Worm (Caenorhabditis elegans): Measurements from ENCODE around the gene gspd-1.

The gspd-1 gene

ce11 chrIV:11344288-11344687, 27.1 kb downstream of the gspd-1 start:
- TF ChIP-seq nhr-237 (tag; optimal IDR thresholded peaks at IDR 0.05) (no peak), elt-1 (tag; optimal IDR thresholded peaks at IDR 0.05) (no peak), unc-55 (GFP tag; optimal IDR thresholded peaks at IDR 0.05) (no peak), skn-1 (tag; optimal IDR thresholded peaks at IDR 0.05) (no peak), C34F6.9 (tag; optimal IDR thresholded peaks at IDR 0.05) (no peak), lsy-2 (tag; optimal IDR thresholded peaks at IDR 0.05) (no peak), zag-1 (tag; optimal IDR thresholded peaks at IDR 0.05) (no peak), ztf-4 (tag; optimal IDR thresholded peaks at IDR 0.05) (no peak), nhr-77 (tag; optimal IDR thresholded peaks at IDR 0.05) (no peak), nhr-25 (tag; optimal IDR thresholded peaks at IDR 0.05) (no peak), fos-1 (tag; optimal IDR thresholded peaks at IDR 0.05) (no peak), ztf-1 (GFP tag; conservative IDR thresholded peaks at IDR 0.05) (no peak), aly-2 (tag; optimal IDR thresholded peaks at IDR 0.05) (no peak), gmeb-1 (tag; optimal IDR thresholded peaks at IDR 0.05) (no peak), blmp-1 (tag; optimal IDR thresholded peaks at IDR 0.05; ENCODE audit: insufficient read depth) (no peak), egl-27 (tag; optimal IDR thresholded peaks at IDR 0.05) (no peak), Y55F3AM.14 (GFP tag; optimal IDR thresholded peaks at IDR 0.05) (no peak)

- TF ChIP-seq elt-3 (tag; optimal IDR thresholded peaks at IDR 0.05) (no peak), unc-62 (GFP tag; optimal IDR thresholded peaks at IDR 0.05) (no peak), C34F6.9 (tag; optimal IDR thresholded peaks at IDR 0.05) (peak; percentile 27), blmp-1 (tag; optimal IDR thresholded peaks at IDR 0.05; ENCODE audit: insufficient read depth) (no peak), sem-4 (tag; optimal IDR thresholded peaks at IDR 0.05) (no peak), ztf-11 (tag; optimal IDR thresholded peaks at IDR 0.05) (no peak), unc-55 (GFP tag; optimal IDR thresholded peaks at IDR 0.05) (no peak), fos-1 (tag; optimal IDR thresholded peaks at IDR 0.05) (no peak)
Measured at ce11 chrIV:11347275-11347674, 30.1 kb downstream of the gspd-1 start.

- no peak for TF ChIP-seq mbf-1 (tag; optimal IDR thresholded peaks at IDR 0.05)
- no peak for TF ChIP-seq nhr-237 (tag; optimal IDR thresholded peaks at IDR 0.05)
- no peak for TF ChIP-seq alr-1 (tag; optimal IDR thresholded peaks at IDR 0.05)
- TF ChIP-seq blmp-1 (tag; optimal IDR thresholded peaks at IDR 0.05; ENCODE audit: insufficient read depth), result no peak
- no peak for TF ChIP-seq dmd-4 (tag; optimal IDR thresholded peaks at IDR 0.05)
- no peak for TF ChIP-seq sem-4 (tag; optimal IDR thresholded peaks at IDR 0.05)
- TF ChIP-seq peb-1 (tag; optimal IDR thresholded peaks at IDR 0.05), result no peak
- TF ChIP-seq R02D3.7 (tag; optimal IDR thresholded peaks at IDR 0.05), result no peak
- no peak for TF ChIP-seq nhr-6 (tag; optimal IDR thresholded peaks at IDR 0.05)
- TF ChIP-seq nhr-10 (tag; optimal IDR thresholded peaks at IDR 0.05), result no peak
- no peak for TF ChIP-seq zag-1 (tag; optimal IDR thresholded peaks at IDR 0.05)
- TF ChIP-seq unc-55 (GFP tag; optimal IDR thresholded peaks at IDR 0.05), result peak; percentile 33
- no peak for TF ChIP-seq ztf-4 (tag; optimal IDR thresholded peaks at IDR 0.05)
- TF ChIP-seq nhr-129 (tag; optimal IDR thresholded peaks at IDR 0.05), result peak; percentile 15
- TF ChIP-seq lin-13 (GFP tag; optimal IDR thresholded peaks at IDR 0.05), result no peak
Measured at ce11 chrIV:11348822-11349221, 31.6 kb downstream of the gspd-1 start.

- TF ChIP-seq lin-13 (GFP tag; optimal IDR thresholded peaks at IDR 0.05), result no peak
- no peak for TF ChIP-seq unc-39 (tag; optimal IDR thresholded peaks at IDR 0.05)
- TF ChIP-seq ceh-16 (tag; optimal IDR thresholded peaks at IDR 0.05), result no peak
- no peak for TF ChIP-seq F13H6.1 (tag; optimal IDR thresholded peaks at IDR 0.05)
- TF ChIP-seq lsy-2 (tag; optimal IDR thresholded peaks at IDR 0.05), result peak in 1 of 2 experiments; percentile 49
- no peak for TF ChIP-seq Y55F3AM.14 (GFP tag; optimal IDR thresholded peaks at IDR 0.05)
- TF ChIP-seq ztf-4 (tag; optimal IDR thresholded peaks at IDR 0.05), result peak; percentile 11
- TF ChIP-seq ama-1 (optimal IDR thresholded peaks at IDR 0.05), result no peak
- TF ChIP-seq unc-55 (GFP tag; optimal IDR thresholded peaks at IDR 0.05), result peak; percentile 44
- peak; percentile 61 for TF ChIP-seq mab-5 (tag; optimal IDR thresholded peaks at IDR 0.05)
- no peak for TF ChIP-seq nhr-23 (tag; optimal IDR thresholded peaks at IDR 0.05)
- TF ChIP-seq crh-2 (tag; optimal IDR thresholded peaks at IDR 0.05), result peak; percentile 34
- TF ChIP-seq peb-1 (tag; optimal IDR thresholded peaks at IDR 0.05), result no peak
- no peak for TF ChIP-seq nhr-237 (tag; optimal IDR thresholded peaks at IDR 0.05)
- TF ChIP-seq aly-2 (tag; optimal IDR thresholded peaks at IDR 0.05), result no peak
- TF ChIP-seq lin-11 (tag; optimal IDR thresholded peaks at IDR 0.05), result no peak
- TF ChIP-seq nhr-11 (tag; optimal IDR thresholded peaks at IDR 0.05), result no peak
- peak in 1 of 2 experiments; percentile 57 for TF ChIP-seq mdl-1 (tag; optimal IDR thresholded peaks at IDR 0.05)
- peak; percentile 51 for TF ChIP-seq zag-1 (tag; optimal IDR thresholded peaks at IDR 0.05)
- no peak for TF ChIP-seq nhr-21 (tag; optimal IDR thresholded peaks at IDR 0.05)
- TF ChIP-seq C34F6.9 (tag; optimal IDR thresholded peaks at IDR 0.05), result peak; percentile 55
- TF ChIP-seq skn-1 (tag; optimal IDR thresholded peaks at IDR 0.05), result no peak
- TF ChIP-seq nhr-25 (tag; optimal IDR thresholded peaks at IDR 0.05), result no peak
- no peak for TF ChIP-seq elt-3 (tag; optimal IDR thresholded peaks at IDR 0.05)
- peak; percentile 13 for TF ChIP-seq sma-9 (GFP tag; optimal IDR thresholded peaks at IDR 0.05)
- TF ChIP-seq sma-9 (tag; optimal IDR thresholded peaks at IDR 0.05), result no peak
- no peak for TF ChIP-seq ceh-82 (tag; optimal IDR thresholded peaks at IDR 0.05)
- no peak for TF ChIP-seq dmd-4 (tag; optimal IDR thresholded peaks at IDR 0.05)
- no peak for TF ChIP-seq nhr-6 (tag; optimal IDR thresholded peaks at IDR 0.05)
- no peak for TF ChIP-seq gmeb-1 (tag; optimal IDR thresholded peaks at IDR 0.05)
- no peak for TF ChIP-seq ztf-11 (tag; optimal IDR thresholded peaks at IDR 0.05)
- TF ChIP-seq ztf-1 (GFP tag; conservative IDR thresholded peaks at IDR 0.05), result no peak
- no peak for TF ChIP-seq blmp-1 (tag; optimal IDR thresholded peaks at IDR 0.05; ENCODE audit: insufficient read depth)
- no peak for TF ChIP-seq ZK546.5 (tag; optimal IDR thresholded peaks at IDR 0.05)
- TF ChIP-seq fos-1 (tag; optimal IDR thresholded peaks at IDR 0.05), result no peak
- no peak for TF ChIP-seq sem-4 (tag; optimal IDR thresholded peaks at IDR 0.05)
- TF ChIP-seq egl-27 (tag; optimal IDR thresholded peaks at IDR 0.05), result no peak
Measured at ce11 chrIV:11349747-11350146, 32.5 kb downstream of the gspd-1 start.

Measured in whole organism, L2 larva.